Fruit fly (Drosophila melanogaster) whole organism, pupa: ENCODE results near the gene ringer.

Experiments used
- CG10348 ChIP-seq: fragments of 200-800 bp; sonication (Bioruptor generic); IDR thresholded peaks from 2 replicates; pipeline ENCODE4 v1.3.6; 2022; ENCODE audit warnings: missing biosample characterization, missing genetic modification characterization
- CG12605 ChIP-seq: fragments of 200-800 bp; sonication (Bioruptor generic); IDR thresholded peaks from 2 replicates; pipeline ENCODE4 v1.3.6; 2022; ENCODE audit warnings: missing biosample characterization, missing genetic modification characterization
- CG13204 ChIP-seq: fragments of 200-800 bp; sonication (Bioruptor generic); optimal IDR thresholded peaks from 2 replicates; lab custom pipeline; 2018; ENCODE audit warnings: missing biosample characterization, mild to moderate bottlenecking, missing genetic modification characterization, moderate library complexity
- CG14655 ChIP-seq: fragments of 200-800 bp; sonication (Bioruptor generic); optimal IDR thresholded peaks from 3 replicates; lab custom pipeline; 2017; ENCODE audit warnings: mild to moderate bottlenecking, missing biosample characterization, missing genetic modification reagents, missing genetic modification characterization
- CG15710 ChIP-seq: fragments of 200-800 bp; sonication (Bioruptor generic); optimal IDR thresholded peaks from 2 replicates; lab custom pipeline; 2018; ENCODE audit warnings: missing biosample characterization, mild to moderate bottlenecking, missing genetic modification characterization, moderate library complexity
- CG17806 ChIP-seq: fragments of 200-800 bp; sonication (Bioruptor generic); optimal IDR thresholded peaks from 2 replicates; lab custom pipeline; 2018; ENCODE audit warnings: missing biosample characterization, mild to moderate bottlenecking, missing genetic modification characterization, moderate library complexity
- CG32121 ChIP-seq: fragments of 200-800 bp; sonication (Bioruptor generic); IDR thresholded peaks from 2 replicates; pipeline ENCODE4 v1.3.6; 2022; ENCODE audit warnings: missing biosample characterization, missing genetic modification characterization
- CG34367 ChIP-seq: fragments of 200-800 bp; sonication (Bioruptor generic); optimal IDR thresholded peaks from 2 replicates; lab custom pipeline; 2018; ENCODE audit warnings: missing biosample characterization, mild to moderate bottlenecking, missing genetic modification characterization
- CG4496 ChIP-seq: fragments of 200-800 bp; sonication (Bioruptor generic); IDR thresholded peaks from 3 replicates; pipeline ENCODE4 v1.3.6; 2022; ENCODE audit warnings: missing biosample characterization, missing genetic modification characterization
- CG8159 ChIP-seq: fragments of 200-800 bp; sonication (Bioruptor generic); optimal IDR thresholded peaks from 3 replicates; lab custom pipeline; 2018; ENCODE audit warnings: missing biosample characterization, mild to moderate bottlenecking, missing genetic modification characterization, moderate library complexity
- CG8301 ChIP-seq: fragments of 200-800 bp; sonication (Bioruptor generic); optimal IDR thresholded peaks from 2 replicates; lab custom pipeline; 2018; ENCODE audit warnings: missing biosample characterization, mild to moderate bottlenecking, missing genetic modification characterization
- CG9948 ChIP-seq: fragments of 200-800 bp; sonication (Bioruptor generic); optimal IDR thresholded peaks from 2 replicates; lab custom pipeline; 2018; ENCODE audit warnings: missing biosample characterization, mild to moderate bottlenecking, missing genetic modification characterization, moderate library complexity
- D1 ChIP-seq: fragments of 200-800 bp; sonication (Bioruptor generic); optimal IDR thresholded peaks from 2 replicates; lab custom pipeline; 2018; ENCODE audit warnings: missing biosample characterization, mild to moderate bottlenecking, missing genetic modification characterization, moderate library complexity
- EcR ChIP-seq: fragments of 200-800 bp; sonication (Bioruptor generic); optimal IDR thresholded peaks from 3 replicates; lab custom pipeline; 2019; ENCODE audit warnings: missing biosample characterization, missing genetic modification characterization, mild to moderate bottlenecking, moderate library complexity, missing genetic modification reagents
- Ets98B ChIP-seq: fragments of 200-800 bp; sonication (Bioruptor generic); IDR thresholded peaks from 2 replicates; pipeline ENCODE4 v1.3.6; 2022; ENCODE audit warnings: missing biosample characterization, missing genetic modification characterization
- Pif1A ChIP-seq: fragments of 200-800 bp; sonication (Bioruptor generic); optimal IDR thresholded peaks from 3 replicates; lab custom pipeline; 2016; ENCODE audit warnings: missing biosample characterization, missing genetic modification characterization
- Pif1B ChIP-seq: fragments of 200-800 bp; sonication (Bioruptor generic); optimal IDR thresholded peaks from 3 replicates; lab custom pipeline; 2016; ENCODE audit warnings: missing biosample characterization, missing genetic modification characterization
- Snoo ChIP-seq: fragments of 200-800 bp; sonication (Bioruptor generic); optimal IDR thresholded peaks from 3 replicates; lab custom pipeline; 2017; ENCODE audit warnings: missing biosample characterization, mild to moderate bottlenecking, missing genetic modification characterization, inconsistent platforms
- fd96Ca ChIP-seq: fragments of 200-800 bp; sonication (Bioruptor generic); IDR thresholded peaks from 3 replicates; pipeline ENCODE4 v1.3.6; 2022; ENCODE audit warnings: missing biosample characterization, missing genetic modification characterization
- gl ChIP-seq: fragments of 200-800 bp; sonication (Bioruptor generic); optimal IDR thresholded peaks from 2 replicates; lab custom pipeline; 2018; ENCODE audit warnings: missing biosample characterization, mild to moderate bottlenecking, missing genetic modification characterization
- rn ChIP-seq: fragments of 200-800 bp; sonication (Bioruptor generic); IDR thresholded peaks from 2 replicates; pipeline ENCODE4 v1.3.6; 2022; ENCODE audit warnings: missing biosample characterization, missing genetic modification characterization

Gene ringer

dm6 chr3L:16369526-16369925 lies 10.3 kb upstream of the ringer start, which contains the start of gene CG18814:
CG18814 (plus strand) TSS chr3L:16369826.
- TF ChIP-seq gl (tag; lab: Kevin White, UChicago) (no peak), EcR (GFP tag; lab: Kevin White, UChicago) (no peak), CG34367 (tag; lab: Kevin White, UChicago) (no peak), CG17806 (tag; lab: Kevin White, UChicago) (no peak), CG13204 (GFP tag; lab: Kevin White, UChicago) (no peak), fd96Ca (no peak), CG8159 (no peak), D1 (tag; lab: Kevin White, UChicago) (no peak), Snoo (tag; lab: Kevin White, UChicago) (no peak), CG8301 (tag; lab: Kevin White, UChicago) (no peak), Pif1A (GFP tag; lab: Kevin White, UChicago) (no peak), CG12605 (GFP tag; lab: Robert Waterston, UW) (no peak), CG15710 (tag; lab: Kevin White, UChicago) (no peak), CG14655 (GFP tag; lab: Kevin White, UChicago) (no peak), CG9948 (tag; lab: Kevin White, UChicago) (no peak), Pif1B (GFP tag; lab: Kevin White, UChicago) (no peak), CG10348 (GFP tag; lab: Robert Waterston, UW) (no peak), CG32121 (GFP tag; lab: Robert Waterston, UW) (no peak), CG4496 (GFP tag; lab: Robert Waterston, UW) (no peak)

- TF ChIP-seq CG10348 (GFP tag; lab: Robert Waterston, UW) (no peak), CG13204 (GFP tag; lab: Kevin White, UChicago) (no peak), CG17806 (tag; lab: Kevin White, UChicago) (no peak), EcR (GFP tag; lab: Kevin White, UChicago) (peak; percentile 7), D1 (tag; lab: Kevin White, UChicago) (no peak), CG12605 (GFP tag; lab: Robert Waterston, UW) (no peak), CG8301 (tag; lab: Kevin White, UChicago) (no peak)
These were observed 9.0 kb upstream of the ringer start, which contains the start of gene CG4842 for dm6 chr3L:16368199-16368598. CG4842 (plus strand) TSS chr3L:16368389.

dm6 chr3L:16367240-16367639 lies 8.0 kb upstream of the ringer start, which contains the start of gene Cpr72Ec:
Cpr72Ec (minus strand) TSS chr3L:16367340.
- TF ChIP-seq CG12605 (GFP tag; lab: Robert Waterston, UW) (no peak), fd96Ca (no peak), Pif1A (GFP tag; lab: Kevin White, UChicago) (no peak), CG15710 (tag; lab: Kevin White, UChicago) (no peak), CG10348 (GFP tag; lab: Robert Waterston, UW) (no peak), CG8301 (tag; lab: Kevin White, UChicago) (no peak), CG9948 (tag; lab: Kevin White, UChicago) (no peak), Pif1B (GFP tag; lab: Kevin White, UChicago) (no peak), Snoo (tag; lab: Kevin White, UChicago) (no peak), rn (no peak), CG17806 (tag; lab: Kevin White, UChicago) (no peak), CG4496 (GFP tag; lab: Robert Waterston, UW) (no peak), CG8159 (no peak), CG34367 (tag; lab: Kevin White, UChicago) (no peak), CG14655 (GFP tag; lab: Kevin White, UChicago) (no peak), gl (tag; lab: Kevin White, UChicago) (no peak), CG32121 (GFP tag; lab: Robert Waterston, UW) (no peak), EcR (GFP tag; lab: Kevin White, UChicago) (no peak)

- TF ChIP-seq CG13204 (GFP tag; lab: Kevin White, UChicago) (no peak), Ets98B (GFP tag; lab: Robert Waterston, UW) (no peak), CG12605 (GFP tag; lab: Robert Waterston, UW) (no peak), CG4496 (GFP tag; lab: Robert Waterston, UW) (no peak), CG8301 (tag; lab: Kevin White, UChicago) (no peak), CG14655 (GFP tag; lab: Kevin White, UChicago) (no peak), CG32121 (GFP tag; lab: Robert Waterston, UW) (no peak), CG9948 (tag; lab: Kevin White, UChicago) (no peak), gl (tag; lab: Kevin White, UChicago) (no peak), fd96Ca (no peak), CG17806 (tag; lab: Kevin White, UChicago) (no peak), rn (no peak), Pif1B (GFP tag; lab: Kevin White, UChicago) (no peak)
These were observed 5.4 kb upstream of the ringer start, which contains the start of gene Cpr72Eb for dm6 chr3L:16364599-16364998. Cpr72Eb (plus strand) TSS chr3L:16364899.

- TF ChIP-seq Snoo (tag; lab: Kevin White, UChicago): peak; percentile 81
- TF ChIP-seq fd96Ca: no peak
- TF ChIP-seq CG12605 (GFP tag; lab: Robert Waterston, UW): peak; percentile 44; the same call in 1 of the 2 replicates
- no peak for TF ChIP-seq Ets98B (GFP tag; lab: Robert Waterston, UW)
- TF ChIP-seq EcR (GFP tag; lab: Kevin White, UChicago): peak; percentile 96
- TF ChIP-seq CG15710 (tag; lab: Kevin White, UChicago): peak; percentile 90
- TF ChIP-seq CG17806 (tag; lab: Kevin White, UChicago): peak; percentile 90
- peak; percentile 87 for TF ChIP-seq CG9948 (tag; lab: Kevin White, UChicago)
- no peak for TF ChIP-seq rn
- TF ChIP-seq Pif1B (GFP tag; lab: Kevin White, UChicago): peak; percentile 86
- TF ChIP-seq CG32121 (GFP tag; lab: Robert Waterston, UW): 0 out of 2 replicates have a peak, but pooled peaks have one; percentile 24
- peak; percentile 85 for TF ChIP-seq CG34367 (tag; lab: Kevin White, UChicago)
- TF ChIP-seq CG13204 (GFP tag; lab: Kevin White, UChicago): no peak
- peak; percentile 92 for TF ChIP-seq CG8159
- TF ChIP-seq CG4496 (GFP tag; lab: Robert Waterston, UW): 0 out of 3 replicates have a peak, but pooled peaks have one; percentile 21
- TF ChIP-seq CG14655 (GFP tag; lab: Kevin White, UChicago): peak; percentile 85
- TF ChIP-seq CG8301 (tag; lab: Kevin White, UChicago): peak; percentile 75
- peak; percentile 81 for TF ChIP-seq Pif1A (GFP tag; lab: Kevin White, UChicago)
- TF ChIP-seq CG10348 (GFP tag; lab: Robert Waterston, UW): no peak
- TF ChIP-seq D1 (tag; lab: Kevin White, UChicago): peak; percentile 85
- TF ChIP-seq gl (tag; lab: Kevin White, UChicago): peak; percentile 76
These were observed 5.0 kb upstream of the ringer start for dm6 chr3L:16364182-16364581.
